Worm (Caenorhabditis elegans) whole organism, midembryonic: ENCODE measurements around the gene clec-139.

Experiments used
- cog-1 ChIP-seq: sonication (generic microtip); optimal IDR thresholded peaks from 2 replicates; lab custom pipeline; 2016; ENCODE audit warnings: missing genetic modification characterization, missing compliant biosample characterization
- flt-1 ChIP-seq: fragments of 200-800 bp; sonication (Bioruptor generic); IDR thresholded peaks from 2 replicates; pipeline ENCODE4 v1.3.6; 2022; ENCODE audit warnings: missing genetic modification characterization, missing compliant biosample characterization
- klf-2 ChIP-seq: fragments of 200-800 bp; sonication (Bioruptor generic); conservative IDR thresholded peaks from 2 replicates; pipeline ENCODE4 v1.3.6; 2022; ENCODE audit warnings: missing genetic modification reagents, missing genetic modification characterization, missing compliant biosample characterization
- med-1 ChIP-seq: sonication (generic microtip); optimal IDR thresholded peaks from 2 replicates; lab custom pipeline; 2017; ENCODE audit warnings: missing genetic modification characterization, mild to moderate bottlenecking, missing compliant biosample characterization, antibody characterized with exemption, missing genetic modification reagents; ENCODE audit not compliant: insufficient read depth
- ref-1 ChIP-seq: fragments of 200-800 bp; sonication (Bioruptor generic); conservative IDR thresholded peaks from 2 replicates; pipeline ENCODE4 v1.3.6; 2022; ENCODE audit warnings: missing genetic modification reagents, missing genetic modification characterization, missing compliant biosample characterization
- tab-1 ChIP-seq: fragments of 200-800 bp; sonication (Bioruptor generic); IDR thresholded peaks from 2 replicates; pipeline ENCODE4 v1.3.6; 2022; ENCODE audit warnings: missing genetic modification characterization, missing compliant biosample characterization
- ztf-23 ChIP-seq: fragments of 200-800 bp; sonication (Bioruptor generic); IDR thresholded peaks from 2 replicates; pipeline ENCODE4 v1.3.6; 2022; ENCODE audit warnings: missing genetic modification reagents, missing genetic modification characterization, missing compliant biosample characterization
- ztf-29 ChIP-seq: fragments of 200-800 bp; sonication (Bioruptor generic); IDR thresholded peaks from 2 replicates; pipeline ENCODE4 v1.3.6; 2022; ENCODE audit warnings: missing genetic modification reagents, missing genetic modification characterization, missing compliant biosample characterization

ce11 chrII:4638891-4639290, 17.3 kb upstream of the clec-139 start:
- TF ChIP-seq klf-2 (GFP tag; lab: Robert Waterston, UW) = no peak
- TF ChIP-seq flt-1 (GFP tag; lab: Robert Waterston, UW) = no peak
- no peak for TF ChIP-seq ref-1 (GFP tag; lab: Robert Waterston, UW)
- TF ChIP-seq cog-1 (tag; lab: Kevin White, UChicago) = no peak
- no peak for TF ChIP-seq tab-1
- no peak for TF ChIP-seq med-1
- no peak for TF ChIP-seq ztf-23 (GFP tag; lab: Robert Waterston, UW)
- TF ChIP-seq ztf-29 (GFP tag; lab: Robert Waterston, UW) = no peak
